Fruit fly (Drosophila melanogaster) whole organism, prepupa: ENCODE measurements around the gene Cyp18a1.

Source experiments
- Blimp-1 ChIP-seq: fragments of 200-800 bp; sonication (Bioruptor generic); optimal IDR thresholded peaks from 3 replicates; lab custom pipeline; 2017; ENCODE audit warnings: missing biosample characterization, missing genetic modification characterization, mild to moderate bottlenecking, moderate library complexity, missing genetic modification reagents
- CG10631 ChIP-seq: fragments of 200-800 bp; sonication (Bioruptor generic); optimal IDR thresholded peaks from 2 replicates; lab custom pipeline; 2016; ENCODE audit warnings: missing biosample characterization, missing genetic modification characterization
- CG11294 ChIP-seq: fragments of 200-800 bp; sonication (Bioruptor generic); IDR thresholded peaks from 2 replicates; pipeline ENCODE4 v1.3.6; 2022; ENCODE audit warnings: missing biosample characterization, missing genetic modification characterization
- CG11762 ChIP-seq: fragments of 200-800 bp; sonication (Bioruptor generic); optimal IDR thresholded peaks from 3 replicates; lab custom pipeline; 2016; ENCODE audit warnings: missing biosample characterization, missing genetic modification characterization; ENCODE audit not compliant: insufficient read depth
- CG1621 ChIP-seq: fragments of 200-800 bp; sonication (Bioruptor generic); optimal IDR thresholded peaks from 3 replicates; lab custom pipeline; 2018; ENCODE audit warnings: missing biosample characterization, mild to moderate bottlenecking, missing genetic modification characterization
- CG16779 ChIP-seq: fragments of 200-800 bp; sonication (Bioruptor generic); optimal IDR thresholded peaks from 3 replicates; lab custom pipeline; 2017; ENCODE audit warnings: missing biosample characterization, mild to moderate bottlenecking, missing genetic modification characterization
- CG3032 ChIP-seq: fragments of 200-800 bp; optimal IDR thresholded peaks from 2 replicates; lab custom pipeline; 2019; ENCODE audit warnings: missing biosample characterization, mild to moderate bottlenecking, missing genetic modification characterization, moderate library complexity
- CG31627 ChIP-seq: fragments of 200-800 bp; sonication (Bioruptor generic); optimal IDR thresholded peaks from 3 replicates; lab custom pipeline; 2016; ENCODE audit warnings: missing biosample characterization, missing genetic modification characterization
- CG32006 ChIP-seq: fragments of 200-800 bp; sonication (Bioruptor generic); optimal IDR thresholded peaks from 3 replicates; lab custom pipeline; 2017; ENCODE audit warnings: missing biosample characterization, mild to moderate bottlenecking, missing genetic modification characterization
- CG3919 ChIP-seq: fragments of 200-800 bp; sonication (Bioruptor generic); optimal IDR thresholded peaks from 3 replicates; lab custom pipeline; 2016; ENCODE audit warnings: missing biosample characterization, missing genetic modification characterization
- CG4318 ChIP-seq: fragments of 200-800 bp; sonication (Bioruptor generic); optimal IDR thresholded peaks from 3 replicates; lab custom pipeline; 2017; ENCODE audit warnings: missing biosample characterization, mild to moderate bottlenecking, missing genetic modification characterization
- CG6276 ChIP-seq: fragments of 200-800 bp; sonication (Bioruptor generic); optimal IDR thresholded peaks from 2 replicates; lab custom pipeline; 2017; ENCODE audit warnings: missing biosample characterization, mild to moderate bottlenecking, missing genetic modification characterization
- CG6792 ChIP-seq: fragments of 200-800 bp; sonication (Bioruptor generic); optimal IDR thresholded peaks from 3 replicates; lab custom pipeline; 2016; ENCODE audit warnings: missing biosample characterization, missing genetic modification characterization
- CG6854 ChIP-seq: fragments of 200-800 bp; sonication (Bioruptor generic); optimal IDR thresholded peaks from 2 replicates; lab custom pipeline; 2017; ENCODE audit warnings: missing biosample characterization, mild to moderate bottlenecking, missing genetic modification characterization
- CG8119 ChIP-seq: fragments of 200-800 bp; sonication (Bioruptor generic); IDR thresholded peaks from 3 replicates; pipeline ENCODE4 v1.3.6; 2022; ENCODE audit warnings: missing biosample characterization, missing genetic modification characterization
- CG8632 ChIP-seq: fragments of 200-800 bp; sonication (Bioruptor generic); optimal IDR thresholded peaks from 3 replicates; lab custom pipeline; 2016; ENCODE audit warnings: missing biosample characterization, missing genetic modification characterization
- CG9139 ChIP-seq: fragments of 200-800 bp; sonication (Bioruptor generic); optimal IDR thresholded peaks from 3 replicates; lab custom pipeline; 2017; ENCODE audit warnings: missing biosample characterization, mild to moderate bottlenecking, missing genetic modification characterization
- Eip78C ChIP-seq: fragments of 200-800 bp; sonication (Bioruptor generic); peaks from one replicate; lab custom pipeline; 2016; ENCODE audit warnings: missing biosample characterization, missing genetic modification characterization
- Ets96B ChIP-seq: fragments of 200-800 bp; optimal IDR thresholded peaks from 2 replicates; lab custom pipeline; 2019; ENCODE audit warnings: missing biosample characterization, mild to moderate bottlenecking, missing genetic modification characterization, moderate library complexity
- Hr39 ChIP-seq: fragments of 200-800 bp; sonication (Bioruptor generic); optimal IDR thresholded peaks from 2 replicates; lab custom pipeline; 2016; ENCODE audit warnings: missing biosample characterization, missing genetic modification characterization
- Hr4 ChIP-seq: fragments of 200-800 bp; sonication (Bioruptor generic); optimal IDR thresholded peaks from 3 replicates; lab custom pipeline; 2016; ENCODE audit warnings: missing biosample characterization, missing genetic modification characterization
- Lpt ChIP-seq: fragments of 200-800 bp; sonication (Bioruptor generic); optimal IDR thresholded peaks from 3 replicates; lab custom pipeline; 2016; ENCODE audit warnings: missing biosample characterization, missing genetic modification characterization
- Met ChIP-seq: fragments of 200-800 bp; sonication (Bioruptor generic); optimal IDR thresholded peaks from 3 replicates; lab custom pipeline; 2016; ENCODE audit warnings: missing biosample characterization, missing genetic modification characterization
- OdsH ChIP-seq: fragments of 200-800 bp; sonication (Bioruptor generic); optimal IDR thresholded peaks from 3 replicates; lab custom pipeline; 2016; ENCODE audit warnings: missing biosample characterization, missing genetic modification characterization
- Sox102F ChIP-seq: fragments of 200-800 bp; sonication (Bioruptor generic); optimal IDR thresholded peaks from 2 replicates; lab custom pipeline; 2016; ENCODE audit warnings: missing biosample characterization, mild to moderate bottlenecking, missing genetic modification characterization
- Sox14 ChIP-seq: fragments of 200-800 bp; sonication (Bioruptor generic); optimal IDR thresholded peaks from 3 replicates; lab custom pipeline; 2016; ENCODE audit warnings: missing biosample characterization, missing genetic modification characterization
- Sox15 ChIP-seq: fragments of 200-800 bp; sonication (Bioruptor generic); optimal IDR thresholded peaks from 3 replicates; lab custom pipeline; 2016; ENCODE audit warnings: missing biosample characterization, missing genetic modification characterization
- achi ChIP-seq: fragments of 200-800 bp; sonication (Bioruptor generic); optimal IDR thresholded peaks from 3 replicates; lab custom pipeline; 2016; ENCODE audit warnings: missing biosample characterization, missing genetic modification characterization
- acj6 ChIP-seq: fragments of 200-800 bp; sonication (Bioruptor generic); optimal IDR thresholded peaks from 3 replicates; lab custom pipeline; 2016; ENCODE audit warnings: missing biosample characterization, missing genetic modification characterization
- dac ChIP-seq: fragments of 200-800 bp; sonication (Bioruptor generic); optimal IDR thresholded peaks from 2 replicates; lab custom pipeline; 2017; ENCODE audit warnings: missing biosample characterization, mild to moderate bottlenecking, missing genetic modification characterization
- eg ChIP-seq: fragments of 200-800 bp; sonication (Bioruptor generic); IDR thresholded peaks from 3 replicates; pipeline ENCODE4 v1.3.6; 2022; ENCODE audit warnings: missing biosample characterization, missing genetic modification characterization
- esn ChIP-seq: fragments of 200-800 bp; sonication (Bioruptor generic); optimal IDR thresholded peaks from 2 replicates; lab custom pipeline; 2016; ENCODE audit warnings: missing biosample characterization, mild to moderate bottlenecking, missing genetic modification characterization, moderate library complexity
- fd59A ChIP-seq: fragments of 200-800 bp; sonication (Bioruptor generic); optimal IDR thresholded peaks from 2 replicates; lab custom pipeline; 2017; ENCODE audit warnings: missing biosample characterization, mild to moderate bottlenecking, missing genetic modification characterization, missing genetic modification reagents
- fkh ChIP-seq: fragments of 200-800 bp; sonication (Bioruptor generic); optimal IDR thresholded peaks from 3 replicates; lab custom pipeline; 2017; ENCODE audit warnings: missing biosample characterization, mild to moderate bottlenecking, missing genetic modification characterization, moderate library complexity
- lz ChIP-seq: fragments of 200-800 bp; sonication (Bioruptor generic); optimal IDR thresholded peaks from 3 replicates; lab custom pipeline; 2016; ENCODE audit warnings: missing biosample characterization, missing genetic modification characterization
- net ChIP-seq: fragments of 200-800 bp; sonication (Bioruptor generic); optimal IDR thresholded peaks from 3 replicates; lab custom pipeline; 2016; ENCODE audit warnings: missing biosample characterization, missing genetic modification characterization
- salr ChIP-seq, 2 experiments: fragments of 200-800 bp; sonication (Bioruptor generic); optimal IDR thresholded peaks; 3 replicates each; lab custom pipeline; 2016 to 2018; ENCODE audit warnings: missing biosample characterization in 2 of 2, missing genetic modification characterization in 2 of 2, mild to moderate bottlenecking in 1 of 2
- spab ChIP-seq: fragments of 200-800 bp; sonication (Bioruptor generic); optimal IDR thresholded peaks from 2 replicates; lab custom pipeline; 2017; ENCODE audit warnings: missing biosample characterization, mild to moderate bottlenecking, missing genetic modification characterization, missing genetic modification reagents
- svp ChIP-seq: fragments of 200-800 bp; sonication (Bioruptor generic); peaks from one replicate; lab custom pipeline; 2016; ENCODE audit warnings: missing biosample characterization, missing genetic modification characterization
- topi ChIP-seq: fragments of 200-800 bp; sonication (Bioruptor generic); optimal IDR thresholded peaks from 3 replicates; lab custom pipeline; 2016; ENCODE audit warnings: missing biosample characterization, missing genetic modification characterization

Gene Cyp18a1

DNA sequence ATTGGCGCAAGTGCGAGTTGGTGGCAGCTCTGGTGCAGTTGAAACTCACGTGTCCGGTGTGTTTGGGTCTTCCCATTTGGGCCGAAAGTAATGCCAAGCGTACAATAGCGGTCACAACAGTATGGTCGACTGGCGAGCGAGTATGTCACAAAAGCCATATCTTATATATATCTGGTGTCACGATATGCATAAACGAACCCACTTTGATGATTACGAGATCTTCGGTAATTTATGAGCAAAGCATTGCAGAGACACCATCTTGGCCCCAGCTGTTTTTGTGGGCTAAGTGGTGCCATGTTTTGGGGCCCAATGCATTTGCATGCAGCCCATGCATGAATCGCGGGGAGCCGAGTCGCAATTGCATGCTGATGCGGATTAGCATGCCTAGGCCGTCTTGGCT is 14.0 kb downstream of the Cyp18a1 start (continued):
- TF ChIP-seq CG8119 (GFP tag; lab: Robert Waterston, UW), result peak; percentile 47; the same call in 1 of the 3 replicates
- TF ChIP-seq CG8632, result no peak
- peak; percentile 47 for TF ChIP-seq CG3919
- no peak for TF ChIP-seq topi (GFP tag; lab: Kevin White, UChicago)
- TF ChIP-seq Eip78C (GFP tag; lab: Kevin White, UChicago), result peak; percentile 73
- peak; percentile 37 for TF ChIP-seq CG6792 (GFP tag; lab: Kevin White, UChicago)
- peak; percentile 9 for TF ChIP-seq CG31627 (GFP tag; lab: Kevin White, UChicago)
- TF ChIP-seq OdsH (GFP tag; lab: Kevin White, UChicago), result peak; percentile 36
- TF ChIP-seq CG11294 (GFP tag; lab: Robert Waterston, UW), result no peak
- peak; percentile 48 for TF ChIP-seq svp (GFP tag; lab: Kevin White, UChicago)
- no peak for TF ChIP-seq Sox15 (GFP tag; lab: Kevin White, UChicago)
- peak; percentile 29 for TF ChIP-seq CG10631 (GFP tag; lab: Kevin White, UChicago)
- TF ChIP-seq Sox14 (GFP tag; lab: Kevin White, UChicago), result peak; percentile 25
- no peak for TF ChIP-seq fd59A
- TF ChIP-seq CG9139, result no peak
- peak; percentile 45 for TF ChIP-seq achi (GFP tag; lab: Kevin White, UChicago)
- no peak for TF ChIP-seq fkh (GFP tag; lab: Kevin White, UChicago)
- no peak for TF ChIP-seq Blimp-1 (GFP tag; lab: Kevin White, UChicago)
- no peak for TF ChIP-seq spab (GFP tag; lab: Kevin White, UChicago)
- TF ChIP-seq lz, result no peak
- TF ChIP-seq Lpt (GFP tag; lab: Kevin White, UChicago), result no peak

DNA sequence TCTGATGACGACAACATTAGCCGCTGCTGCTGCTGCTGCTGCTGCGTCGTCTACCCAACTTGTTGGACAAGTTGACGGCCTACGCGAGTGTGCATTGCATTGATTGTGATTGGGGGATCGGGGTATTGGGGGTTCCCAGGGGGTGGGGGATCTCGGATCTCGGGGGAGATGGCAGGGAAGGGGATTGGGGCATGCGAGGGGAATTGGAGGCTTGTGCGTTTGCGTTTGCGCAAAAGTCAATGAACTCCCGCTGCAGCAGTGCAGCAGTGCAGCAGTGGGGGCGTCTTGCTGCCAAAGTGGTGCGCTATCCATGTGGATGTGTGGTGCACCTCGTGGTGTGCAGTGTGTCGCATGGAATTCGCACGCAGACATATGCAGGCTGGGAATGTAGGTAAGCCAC is 16.1 kb downstream of the Cyp18a1 start:
- 0 out of 3 replicates have a peak, but pooled peaks have one; percentile 17 for TF ChIP-seq eg (GFP tag; lab: Robert Waterston, UW)
- TF ChIP-seq CG11294 (GFP tag; lab: Robert Waterston, UW), result no peak
- no peak for TF ChIP-seq fd59A
- no peak for TF ChIP-seq Ets96B (tag; lab: Kevin White, UChicago)
- TF ChIP-seq Lpt (GFP tag; lab: Kevin White, UChicago), result peak; percentile 20
- TF ChIP-seq Met, result no peak
- TF ChIP-seq CG11762, result no peak
- no peak for TF ChIP-seq CG8119 (GFP tag; lab: Robert Waterston, UW)
- no peak for TF ChIP-seq CG1621 (tag; lab: Kevin White, UChicago)
- TF ChIP-seq Sox15 (GFP tag; lab: Kevin White, UChicago), result no peak
- no peak for TF ChIP-seq esn (GFP tag; lab: Kevin White, UChicago)
- TF ChIP-seq spab (GFP tag; lab: Kevin White, UChicago), result no peak
- TF ChIP-seq CG6854, result no peak

DNA sequence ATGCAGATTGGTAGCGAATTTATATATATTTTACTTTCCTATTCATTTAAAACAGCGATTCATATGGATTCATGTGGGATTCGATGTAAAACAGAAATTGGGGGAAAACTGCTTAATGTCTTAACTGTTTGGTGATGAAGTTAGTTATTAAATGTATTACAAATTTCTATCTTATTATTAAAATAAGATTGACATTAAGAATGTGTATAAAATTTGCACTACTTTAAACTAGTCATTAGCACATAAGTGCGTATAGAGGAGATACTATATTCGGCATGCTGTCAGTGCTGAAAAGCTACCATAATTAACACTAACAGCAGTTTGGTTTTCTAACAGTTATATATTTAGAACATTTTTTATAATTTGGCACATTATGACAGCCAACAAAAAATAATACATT is 17.1 kb downstream of the Cyp18a1 start:
- peak; percentile 44 for TF ChIP-seq esn (GFP tag; lab: Kevin White, UChicago)
- no peak for TF ChIP-seq fd59A
- TF ChIP-seq CG3919, result no peak
- no peak for TF ChIP-seq Lpt (GFP tag; lab: Kevin White, UChicago)
- no peak for TF ChIP-seq CG16779 (tag; lab: Kevin White, UChicago)
- 0 out of 3 replicates have a peak, but pooled peaks have one; percentile 8 for TF ChIP-seq eg (GFP tag; lab: Robert Waterston, UW)
- peak; percentile 67 for TF ChIP-seq Eip78C (GFP tag; lab: Kevin White, UChicago)
- TF ChIP-seq topi (GFP tag; lab: Kevin White, UChicago), result peak; percentile 24
- peak; percentile 45 for TF ChIP-seq CG4318 (GFP tag; lab: Kevin White, UChicago)
- TF ChIP-seq CG6276, result peak; percentile 6
- TF ChIP-seq acj6, result no peak
- TF ChIP-seq salr (GFP tag; optimal IDR thresholded peaks at IDR 0.05; lab: Kevin White, UChicago), result peak in 1 of 2 experiments; percentile 25
- peak; percentile 27 for TF ChIP-seq Hr4
- TF ChIP-seq Sox102F, result peak; percentile 22
- TF ChIP-seq dac, result no peak
- TF ChIP-seq CG32006 (GFP tag; lab: Kevin White, UChicago), result peak; percentile 61
- TF ChIP-seq svp (GFP tag; lab: Kevin White, UChicago), result peak; percentile 68
- TF ChIP-seq Met, result peak; percentile 30
- TF ChIP-seq CG3032 (tag; lab: Kevin White, UChicago), result no peak
- no peak for TF ChIP-seq Hr39 (GFP tag; lab: Kevin White, UChicago)
- TF ChIP-seq net, result peak; percentile 6
